Worm (Caenorhabditis elegans) whole organism, early embryonic: ENCODE results near the gene tomm-20.

Source experiments
- B0310.2 ChIP-seq: sonication (generic microtip); optimal IDR thresholded peaks from 2 replicates; lab custom pipeline; 2016; ENCODE audit warnings: mild to moderate bottlenecking, missing genetic modification characterization, missing compliant biosample characterization
- F13C5.2 ChIP-seq: sonication (generic microtip); optimal IDR thresholded peaks from 2 replicates; lab custom pipeline; 2017; ENCODE audit warnings: mild to moderate bottlenecking, missing genetic modification characterization, inconsistent platforms, missing compliant biosample characterization
- aly-1 ChIP-seq: sonication (generic microtip); optimal IDR thresholded peaks from 2 replicates; lab custom pipeline; 2016; ENCODE audit warnings: missing genetic modification characterization, missing compliant biosample characterization
- ama-1 ChIP-seq: fragments of 150-350 bp; optimal IDR thresholded peaks from 2 replicates; lab custom pipeline; 2014
- ceh-13 ChIP-seq: fragments of 200-800 bp; sonication (Bioruptor generic); optimal IDR thresholded peaks from 2 replicates; lab custom pipeline; 2018; ENCODE audit warnings: mild to moderate bottlenecking, missing genetic modification characterization, missing compliant biosample characterization
- ceh-36 ChIP-seq: sonication (generic microtip); optimal IDR thresholded peaks from 2 replicates; lab custom pipeline; 2016; ENCODE audit warnings: missing genetic modification characterization, inconsistent platforms, missing compliant biosample characterization
- ets-7 ChIP-seq: sonication (generic microtip); optimal IDR thresholded peaks from 2 replicates; lab custom pipeline; 2016; ENCODE audit warnings: missing genotype, missing genetic modification characterization, missing compliant biosample characterization
- flt-1 ChIP-seq: fragments of 200-800 bp; sonication (Bioruptor generic); IDR thresholded peaks from 2 replicates; pipeline ENCODE4 v1.3.6; 2022; ENCODE audit warnings: missing genetic modification characterization, missing compliant biosample characterization
- hmbx-1 ChIP-seq: sonication (generic microtip); optimal IDR thresholded peaks from 2 replicates; lab custom pipeline; 2016; ENCODE audit warnings: mild to moderate bottlenecking, missing genetic modification characterization, missing compliant biosample characterization
- hmg-4 ChIP-seq: fragments of 200-800 bp; sonication (Bioruptor generic); optimal IDR thresholded peaks from 2 replicates; lab custom pipeline; 2018; ENCODE audit warnings: mild to moderate bottlenecking, missing genetic modification characterization, missing compliant biosample characterization
- hnd-1 ChIP-seq: sonication (generic microtip); optimal IDR thresholded peaks from 2 replicates; lab custom pipeline; 2016; ENCODE audit warnings: missing genetic modification characterization, missing compliant biosample characterization
- pes-1 ChIP-seq: fragments of 200-800 bp; sonication (Bioruptor generic); IDR thresholded peaks from 2 replicates; pipeline ENCODE4 v1.3.6; 2022; ENCODE audit warnings: missing genetic modification reagents, missing genetic modification characterization, missing compliant biosample characterization
- scrt-1 ChIP-seq: fragments of 200-800 bp; sonication (Bioruptor generic); IDR thresholded peaks from 2 replicates; pipeline ENCODE4 v1.3.6; 2022; ENCODE audit warnings: missing genetic modification characterization, missing compliant biosample characterization
- sea-1 ChIP-seq: fragments of 200-800 bp; sonication (Bioruptor generic); conservative IDR thresholded peaks from 2 replicates; pipeline ENCODE4 v1.3.6; 2022; ENCODE audit warnings: missing genetic modification characterization, missing compliant biosample characterization
- tbx-11 ChIP-seq: fragments of 200-800 bp; sonication (Bioruptor generic); IDR thresholded peaks from 2 replicates; pipeline ENCODE4 v1.3.6; 2022; ENCODE audit warnings: missing genetic modification characterization, missing compliant biosample characterization
- tbx-37 ChIP-seq: fragments of 200-800 bp; sonication (Bioruptor generic); conservative IDR thresholded peaks from 2 replicates; pipeline ENCODE4 v1.3.6; 2022; ENCODE audit warnings: missing genetic modification reagents, missing genetic modification characterization, missing compliant biosample characterization
- tra-4 ChIP-seq: sonication (generic microtip); optimal IDR thresholded peaks from 2 replicates; lab custom pipeline; 2017; ENCODE audit warnings: missing genetic modification characterization, missing compliant biosample characterization

tomm-20 gene

DNA sequence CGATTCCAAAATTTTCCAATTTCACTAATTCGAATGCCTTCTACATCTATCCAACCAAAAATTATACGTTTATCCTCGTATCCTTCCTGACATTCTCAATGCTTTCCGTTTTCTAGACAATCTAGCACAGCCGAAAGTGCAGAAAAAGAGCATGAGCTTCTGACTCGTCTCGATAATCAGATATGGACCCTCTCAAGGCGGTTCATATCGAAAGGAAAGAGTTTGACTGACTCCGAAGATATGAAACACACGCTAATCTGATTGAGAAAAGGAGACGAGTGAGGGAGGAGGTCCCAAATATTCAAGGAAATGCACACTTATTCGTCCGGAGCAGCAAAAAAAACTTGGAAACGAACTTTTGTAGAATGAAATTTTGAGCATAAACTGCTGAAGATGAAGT, 14.1 kb downstream of the tomm-20 start:
- TF ChIP-seq ama-1 (lab: Kevin White, UChicago) (no peak), sea-1 (GFP tag; lab: Robert Waterston, UW) (no peak), F13C5.2 (tag; lab: Kevin White, UChicago) (no peak), tbx-11 (GFP tag; lab: Robert Waterston, UW) (no peak), scrt-1 (no peak), hmg-4 (GFP tag; lab: Kevin White, UChicago) (no peak), ceh-36 (tag; lab: Kevin White, UChicago) (no peak), ceh-13 (GFP tag; lab: Kevin White, UChicago) (no peak), flt-1 (no peak), tbx-37 (GFP tag; lab: Robert Waterston, UW) (no peak), ets-7 (no peak), aly-1 (no peak), tra-4 (tag; lab: Kevin White, UChicago) (no peak), hmbx-1 (no peak)

DNA sequence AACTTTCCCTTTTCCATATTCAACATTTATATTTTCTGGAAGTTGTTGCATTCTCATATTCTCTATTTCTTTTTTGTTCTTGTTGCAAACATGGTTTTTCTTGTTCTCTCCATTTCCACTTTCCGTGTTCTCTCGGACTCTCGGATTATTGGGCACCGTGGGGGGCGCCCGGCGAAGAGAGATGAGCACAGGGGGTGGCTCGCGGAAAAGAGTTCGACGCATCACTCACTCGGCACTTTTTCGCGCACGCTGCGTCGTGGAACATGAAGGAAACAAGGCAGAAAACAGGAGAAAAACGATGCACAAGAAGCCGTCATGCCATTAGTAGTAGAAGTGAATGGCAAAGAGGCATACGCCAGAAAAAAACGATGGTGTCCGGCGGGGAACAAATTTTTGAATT, 16.6 kb downstream of the tomm-20 start:
- no peak for TF ChIP-seq ets-7
- no peak for TF ChIP-seq F13C5.2 (tag; lab: Kevin White, UChicago)
- TF ChIP-seq ceh-13 (GFP tag; lab: Kevin White, UChicago): no peak
- no peak for TF ChIP-seq B0310.2 (tag; lab: Kevin White, UChicago)
- no peak for TF ChIP-seq hmbx-1
- no peak for TF ChIP-seq hmg-4 (GFP tag; lab: Kevin White, UChicago)
- TF ChIP-seq sea-1 (GFP tag; lab: Robert Waterston, UW): no peak
- TF ChIP-seq tbx-11 (GFP tag; lab: Robert Waterston, UW): no peak
- no peak for TF ChIP-seq flt-1
- TF ChIP-seq pes-1: no peak
- TF ChIP-seq ama-1 (lab: Kevin White, UChicago): no peak
- TF ChIP-seq tra-4 (tag; lab: Kevin White, UChicago): no peak
- TF ChIP-seq ceh-36 (tag; lab: Kevin White, UChicago): no peak
- TF ChIP-seq tbx-37 (GFP tag; lab: Robert Waterston, UW): no peak
- no peak for TF ChIP-seq aly-1
- TF ChIP-seq scrt-1: no peak
- TF ChIP-seq hnd-1 (tag; lab: Kevin White, UChicago): no peak

DNA sequence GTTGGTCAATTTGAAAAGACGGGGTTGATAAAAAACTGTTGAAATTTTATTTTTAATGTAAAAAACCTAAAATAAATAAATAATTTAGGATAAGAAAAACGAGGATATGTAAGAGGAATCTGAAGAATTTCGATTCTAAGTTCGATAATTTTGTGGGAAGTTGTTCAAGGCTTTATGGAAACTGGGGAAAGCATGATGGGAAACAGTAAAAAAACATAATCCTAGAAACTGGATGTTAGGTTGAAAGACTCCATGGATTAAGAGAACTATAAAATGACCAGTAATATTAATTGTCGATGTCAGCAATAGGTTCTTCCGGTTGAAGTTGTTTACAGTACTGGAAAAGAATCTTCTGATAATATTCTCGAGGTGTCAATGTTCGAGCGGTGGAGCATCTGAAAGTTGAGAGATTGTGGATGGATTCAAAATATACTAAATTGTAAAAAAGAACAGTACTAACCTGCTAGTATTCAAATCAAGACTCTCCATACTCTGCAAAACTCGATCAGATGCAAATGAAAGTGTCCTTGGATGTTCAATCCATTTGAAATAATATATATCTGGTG, 22.9 kb downstream of the tomm-20 start:
- TF ChIP-seq tbx-37 (GFP tag; lab: Robert Waterston, UW) (no peak), pes-1 (no peak), ets-7 (no peak), aly-1 (no peak), hnd-1 (tag; lab: Kevin White, UChicago) (no peak), tbx-11 (GFP tag; lab: Robert Waterston, UW) (no peak), sea-1 (GFP tag; lab: Robert Waterston, UW) (no peak), scrt-1 (no peak), B0310.2 (tag; lab: Kevin White, UChicago) (no peak), hmbx-1 (no peak), ceh-13 (GFP tag; lab: Kevin White, UChicago) (no peak), tra-4 (tag; lab: Kevin White, UChicago) (no peak), ceh-36 (tag; lab: Kevin White, UChicago) (no peak), F13C5.2 (tag; lab: Kevin White, UChicago) (no peak), hmg-4 (GFP tag; lab: Kevin White, UChicago) (no peak), ama-1 (lab: Kevin White, UChicago) (no peak), flt-1 (no peak)

DNA sequence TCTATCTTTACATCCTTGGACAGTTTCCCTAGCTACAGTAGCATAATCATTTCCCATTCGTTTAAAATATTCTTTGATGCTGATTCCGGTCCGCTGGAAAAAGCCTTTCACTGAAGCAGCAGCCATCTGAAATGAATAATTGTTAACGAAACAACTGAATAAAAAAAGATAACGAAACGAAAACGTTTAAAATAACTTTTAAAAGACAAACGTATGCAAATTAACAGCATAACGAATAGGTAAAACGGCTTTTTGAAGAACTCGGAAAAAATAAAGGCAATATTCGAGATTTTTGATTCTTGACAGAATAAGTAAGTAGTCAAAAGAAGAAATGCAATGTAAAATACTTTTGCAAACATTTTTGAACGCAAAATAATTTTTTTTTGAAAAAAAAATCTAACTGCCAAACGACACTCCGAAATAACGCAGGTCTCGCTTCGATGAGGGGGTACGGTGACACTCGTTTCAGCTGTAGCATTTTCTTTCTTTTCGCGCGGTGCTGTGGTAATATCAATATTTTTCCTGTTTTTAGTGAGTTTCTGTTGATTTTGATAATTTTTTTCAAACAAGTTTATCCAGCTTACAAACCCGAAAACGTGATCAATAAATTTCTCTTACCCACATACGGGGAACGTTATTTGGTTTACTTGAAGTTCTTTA, 25.2 kb downstream of the tomm-20 start, which contains the start of the genes R04F11.5 and R04F11.2:
TSS of gene R04F11.5 (minus strand) at position 126 of the 660 bp plus-strand sequence.
TSS of gene R04F11.2 (plus strand) at position 488 of the 660 bp plus-strand sequence.
- 0 out of 2 replicates have a peak, but pooled peaks have one; percentile 31 for TF ChIP-seq pes-1
- TF ChIP-seq F13C5.2 (tag; lab: Kevin White, UChicago): peak; percentile 15
- TF ChIP-seq ets-7: no peak

DNA sequence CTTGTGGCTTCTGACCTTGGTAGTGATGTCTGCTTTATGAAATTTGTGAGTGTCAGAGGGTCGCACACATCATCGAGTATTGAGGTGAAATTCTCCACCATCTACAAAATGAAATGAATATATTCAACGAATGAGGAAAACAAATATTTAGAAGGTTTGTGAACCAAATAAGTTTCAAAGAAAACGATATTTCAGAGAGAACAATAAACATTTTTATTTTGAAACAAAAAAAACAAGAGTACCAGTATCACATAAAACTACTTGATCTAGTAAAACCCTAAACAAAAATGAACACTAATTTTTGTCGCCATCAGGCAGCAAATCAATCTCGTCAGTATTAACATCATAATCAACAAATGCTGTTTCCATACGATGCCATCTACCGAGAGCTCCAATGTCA, 26.2 kb downstream of the tomm-20 start, which contains the start of gene R04F11.3:
TSS of gene R04F11.3 (minus strand) at position 101 of the 400 bp plus-strand sequence.
- TF ChIP-seq sea-1 (GFP tag; lab: Robert Waterston, UW) (no peak), aly-1 (no peak), hmg-4 (GFP tag; lab: Kevin White, UChicago) (no peak), tra-4 (tag; lab: Kevin White, UChicago) (no peak), hnd-1 (tag; lab: Kevin White, UChicago) (no peak), B0310.2 (tag; lab: Kevin White, UChicago) (no peak), ama-1 (lab: Kevin White, UChicago) (no peak), tbx-37 (GFP tag; lab: Robert Waterston, UW) (no peak), hmbx-1 (no peak), tbx-11 (GFP tag; lab: Robert Waterston, UW) (no peak), ceh-13 (GFP tag; lab: Kevin White, UChicago) (no peak), scrt-1 (no peak), ceh-36 (tag; lab: Kevin White, UChicago) (no peak), pes-1 (no peak), F13C5.2 (tag; lab: Kevin White, UChicago) (no peak), flt-1 (no peak), ets-7 (no peak)

DNA sequence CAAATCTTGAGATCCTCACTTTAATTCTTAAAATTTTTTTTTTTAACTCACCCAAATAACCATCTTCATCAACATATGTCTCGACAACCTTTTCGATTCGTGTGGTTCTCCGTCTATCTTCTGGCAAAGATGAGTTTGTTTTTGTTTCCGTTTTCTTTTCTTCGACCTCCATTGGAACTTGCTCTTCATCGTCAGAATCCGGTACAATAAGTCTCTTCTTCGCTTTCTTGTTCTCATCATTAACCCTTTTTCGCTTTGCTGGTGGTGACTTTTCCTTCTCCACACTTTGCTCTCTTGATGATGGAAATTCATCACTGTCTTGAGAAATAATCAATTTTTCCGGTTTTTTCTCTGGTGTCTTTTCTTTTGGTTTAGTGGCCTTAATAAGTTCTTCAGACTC, 27.2 kb downstream of the tomm-20 start:
- TF ChIP-seq scrt-1: no peak
- TF ChIP-seq ceh-13 (GFP tag; lab: Kevin White, UChicago): no peak
- no peak for TF ChIP-seq tra-4 (tag; lab: Kevin White, UChicago)
- TF ChIP-seq flt-1: no peak
- TF ChIP-seq hnd-1 (tag; lab: Kevin White, UChicago): no peak
- TF ChIP-seq ceh-36 (tag; lab: Kevin White, UChicago): no peak
- TF ChIP-seq B0310.2 (tag; lab: Kevin White, UChicago): no peak
- TF ChIP-seq tbx-11 (GFP tag; lab: Robert Waterston, UW): no peak
- no peak for TF ChIP-seq tbx-37 (GFP tag; lab: Robert Waterston, UW)
- TF ChIP-seq ama-1 (lab: Kevin White, UChicago): no peak
- TF ChIP-seq aly-1: no peak
- TF ChIP-seq sea-1 (GFP tag; lab: Robert Waterston, UW): no peak
- TF ChIP-seq F13C5.2 (tag; lab: Kevin White, UChicago): no peak
- no peak for TF ChIP-seq hmbx-1
- no peak for TF ChIP-seq ets-7
- no peak for TF ChIP-seq pes-1
